Worm (Caenorhabditis elegans) whole organism, early embryonic: ENCODE results near the gene R07H5.16.
"Not testable (repeated sequence)": the region's sequence is repeated elsewhere in the genome, so short reads cannot be mapped to it uniquely, and the experiment has no call there.

ENCODE experiments used
- aly-1 ChIP-seq: sonication (generic microtip); optimal IDR thresholded peaks from 2 replicates; lab custom pipeline; 2016; ENCODE audit warnings: missing genetic modification characterization, missing compliant biosample characterization
- ama-1 ChIP-seq: fragments of 150-350 bp; optimal IDR thresholded peaks from 2 replicates; lab custom pipeline; 2014
- flt-1 ChIP-seq: fragments of 200-800 bp; sonication (Bioruptor generic); IDR thresholded peaks from 2 replicates; pipeline ENCODE4 v1.3.6; 2022; ENCODE audit warnings: missing genetic modification characterization, missing compliant biosample characterization
- pes-1 ChIP-seq: fragments of 200-800 bp; sonication (Bioruptor generic); IDR thresholded peaks from 2 replicates; pipeline ENCODE4 v1.3.6; 2022; ENCODE audit warnings: missing genetic modification reagents, missing genetic modification characterization, missing compliant biosample characterization

- not testable (repeated sequence) for TF ChIP-seq ama-1; pes-1; aly-1 (tag; lab: Kevin White, UChicago); flt-1 (GFP tag; lab: Robert Waterston, UW)
Measured at ce11 chrIV:11179123-11179740, 19.9 kb upstream of the R07H5.16 start, which contains the start of gene cpt-2.
